Worm (Caenorhabditis elegans) whole organism, L1 larva: ENCODE results near the gene F40F8.3.

Experiments
- C04F5.9 ChIP-seq: sonication (generic microtip); optimal IDR thresholded peaks from 2 replicates; lab custom pipeline; 2016; ENCODE audit warnings: missing genetic modification characterization, missing compliant biosample characterization
- C16A3.4 ChIP-seq: fragments of 150-350 bp; optimal IDR thresholded peaks from 2 replicates; lab custom pipeline; 2014; ENCODE audit warnings: missing biosample characterization, missing genetic modification characterization
- F16B12.6 ChIP-seq: fragments of 150-350 bp; optimal IDR thresholded peaks from 2 replicates; lab custom pipeline; 2014; ENCODE audit warnings: missing biosample characterization, missing genetic modification characterization
- aha-1 ChIP-seq: fragments of 150-350 bp; optimal IDR thresholded peaks from 2 replicates; lab custom pipeline; 2014; ENCODE audit warnings: missing biosample characterization, missing genetic modification characterization
- aly-2 ChIP-seq: fragments of 150-350 bp; optimal IDR thresholded peaks from 2 replicates; lab custom pipeline; 2014; ENCODE audit warnings: missing biosample characterization, missing genetic modification characterization
- blmp-1 ChIP-seq: fragments of 150-350 bp; optimal IDR thresholded peaks from 2 replicates; lab custom pipeline; 2014; ENCODE audit warnings: missing biosample characterization, missing genetic modification characterization
- ceh-8 ChIP-seq: fragments of 200-800 bp; sonication (Bioruptor generic); optimal IDR thresholded peaks from 2 replicates; lab custom pipeline; 2018; ENCODE audit warnings: mild to moderate bottlenecking, missing genetic modification characterization, moderate library complexity, missing compliant biosample characterization
- ceh-82 ChIP-seq, 3 experiments: fragments of 150-350 bp in 1 of 3; sonication (generic microtip) in 2 of 3; optimal IDR thresholded peaks; 2 replicates each; lab custom pipeline; 2014 to 2017; ENCODE audit warnings: missing biosample characterization in 3 of 3, missing genetic modification characterization in 3 of 3
- dpl-1 ChIP-seq, 3 experiments: fragments of 150-350 bp in 2 of 3; sonication (generic microtip) in 1 of 3; optimal IDR thresholded peaks; 2 replicates each; lab custom pipeline; 2014 to 2017; ENCODE audit warnings: missing biosample characterization in 3 of 3, missing genetic modification characterization in 3 of 3, missing genetic modification reagents in 3 of 3
- efl-1 ChIP-seq, 4 experiments: fragments of 150-350 bp; optimal IDR thresholded peaks in 3 of 4; peaks in 1 of 4; 1 replicate in 1 of 4; 2 replicates in 3 of 4; lab custom pipeline; 2014; ENCODE audit warnings: missing biosample characterization in 2 of 4, missing genetic modification characterization in 2 of 4, missing genetic modification reagents in 2 of 4
- efl-3 ChIP-seq: fragments of 200-800 bp; sonication (Bioruptor generic); optimal IDR thresholded peaks from 2 replicates; lab custom pipeline; 2018; ENCODE audit warnings: mild to moderate bottlenecking, missing genetic modification characterization, missing compliant biosample characterization
- egl-13 ChIP-seq: sonication (generic microtip); optimal IDR thresholded peaks from 2 replicates; lab custom pipeline; 2016; ENCODE audit warnings: missing genotype, missing genetic modification reagents, missing genetic modification characterization, missing compliant biosample characterization
- egl-27 ChIP-seq, 2 experiments: fragments of 150-350 bp in 1 of 2; sonication (generic microtip); optimal IDR thresholded peaks; 3 replicates each; lab custom pipeline; 2017 to 2018; ENCODE audit warnings: missing biosample characterization in 2 of 2, missing genetic modification characterization in 2 of 2, missing genetic modification reagents in 2 of 2
- elt-3 ChIP-seq, 6 experiments: fragments of 150-350 bp in 1 of 6; sonication (generic microtip); optimal IDR thresholded peaks; 2 replicates each; lab custom pipeline; 2017 to 2018; ENCODE audit warnings: missing biosample characterization in 6 of 6, missing genetic modification characterization in 6 of 6, inconsistent platforms in 1 of 6
- fkh-4 ChIP-seq: sonication (generic microtip); optimal IDR thresholded peaks from 2 replicates; lab custom pipeline; 2016; ENCODE audit warnings: missing compliant biosample characterization, missing genetic modification characterization, borderline replicate concordance
- fos-1 ChIP-seq: fragments of 150-350 bp; optimal IDR thresholded peaks from 2 replicates; lab custom pipeline; 2014; ENCODE audit warnings: missing biosample characterization, missing genetic modification characterization
- grh-1 ChIP-seq: fragments of 200-800 bp; sonication (Bioruptor generic); IDR thresholded peaks from 2 replicates; pipeline ENCODE4 v1.3.6; 2022; ENCODE audit warnings: missing genetic modification reagents, missing genetic modification characterization, missing compliant biosample characterization
- hlh-17 ChIP-seq: fragments of 200-800 bp; sonication (Bioruptor generic); optimal IDR thresholded peaks from 2 replicates; lab custom pipeline; 2018; ENCODE audit warnings: missing genetic modification characterization, mild to moderate bottlenecking, missing compliant biosample characterization, moderate library complexity, borderline replicate concordance
- lin-13 ChIP-seq: fragments of 150-350 bp; optimal IDR thresholded peaks from 2 replicates; lab custom pipeline; 2014; ENCODE audit warnings: missing biosample characterization, missing genetic modification reagents, missing genetic modification characterization
- lin-14 ChIP-seq: fragments of 200-800 bp; sonication (Bioruptor generic); optimal IDR thresholded peaks from 2 replicates; lab custom pipeline; 2018; ENCODE audit warnings: mild to moderate bottlenecking, missing genetic modification characterization, moderate library complexity, missing compliant biosample characterization
- lin-39 ChIP-seq: fragments of 150-350 bp; optimal IDR thresholded peaks from 2 replicates; lab custom pipeline; 2014; ENCODE audit warnings: missing biosample characterization, missing genetic modification reagents, missing genetic modification characterization
- lsy-2 ChIP-seq, 2 experiments: fragments of 150-350 bp; optimal IDR thresholded peaks; 2 replicates each; lab custom pipeline; 2014; ENCODE audit warnings: missing biosample characterization in 2 of 2, missing genetic modification characterization in 2 of 2
- mdl-1 ChIP-seq, 2 experiments: fragments of 150-350 bp; optimal IDR thresholded peaks; 2 replicates each; lab custom pipeline; 2014 to 2017; ENCODE audit warnings: missing biosample characterization in 2 of 2, missing genetic modification characterization in 2 of 2, inconsistent platforms in 1 of 2
- mef-2 ChIP-seq: fragments of 150-350 bp; optimal IDR thresholded peaks from 2 replicates; lab custom pipeline; 2014; ENCODE audit warnings: missing biosample characterization, missing genetic modification characterization
- nhr-11 ChIP-seq: fragments of 150-350 bp; optimal IDR thresholded peaks from 2 replicates; lab custom pipeline; 2014; ENCODE audit warnings: missing biosample characterization, missing genetic modification characterization
- nhr-12 ChIP-seq: sonication (generic microtip); optimal IDR thresholded peaks from 2 replicates; lab custom pipeline; 2017; ENCODE audit warnings: missing biosample characterization, missing genetic modification characterization
- nhr-19 ChIP-seq: fragments of 200-800 bp; sonication (Bioruptor generic); conservative IDR thresholded peaks from 2 replicates; pipeline ENCODE4 v1.3.6; 2022; ENCODE audit warnings: missing genetic modification characterization, missing compliant biosample characterization
- nhr-20 ChIP-seq: sonication (generic microtip); optimal IDR thresholded peaks from 2 replicates; lab custom pipeline; 2016; ENCODE audit warnings: mild to moderate bottlenecking, missing genetic modification characterization, missing compliant biosample characterization
- nhr-237 ChIP-seq: fragments of 150-350 bp; optimal IDR thresholded peaks from 2 replicates; lab custom pipeline; 2014; ENCODE audit warnings: missing biosample characterization, missing genetic modification characterization
- nhr-47 ChIP-seq: sonication (generic microtip); optimal IDR thresholded peaks from 2 replicates; lab custom pipeline; 2016; ENCODE audit warnings: mild to moderate bottlenecking, missing genetic modification characterization, moderate library complexity, missing compliant biosample characterization
- nhr-77 ChIP-seq: fragments of 150-350 bp; optimal IDR thresholded peaks from 2 replicates; lab custom pipeline; 2014; ENCODE audit warnings: missing biosample characterization, missing genetic modification characterization
- nhr-85 ChIP-seq: sonication (generic microtip); peaks from one replicate; lab custom pipeline; 2016; ENCODE audit warnings: missing genetic modification characterization, inconsistent platforms, missing compliant biosample characterization
- nhr-90 ChIP-seq: sonication (generic microtip); optimal IDR thresholded peaks from 2 replicates; lab custom pipeline; 2016; ENCODE audit warnings: mild to moderate bottlenecking, missing genetic modification characterization, missing compliant biosample characterization; ENCODE audit not compliant: poor library complexity
- pag-3 ChIP-seq: sonication (generic microtip); optimal IDR thresholded peaks from 2 replicates; lab custom pipeline; 2017; ENCODE audit warnings: missing genetic modification characterization, mild to moderate bottlenecking, missing compliant biosample characterization, antibody characterized with exemption, borderline replicate concordance; ENCODE audit not compliant: insufficient read depth
- pax-3 ChIP-seq: fragments of 200-800 bp; sonication (Bioruptor generic); optimal IDR thresholded peaks from 2 replicates; lab custom pipeline; 2018; ENCODE audit warnings: mild to moderate bottlenecking, missing genetic modification characterization, moderate library complexity, missing compliant biosample characterization
- rnt-1 ChIP-seq: sonication (generic microtip); optimal IDR thresholded peaks from 2 replicates; lab custom pipeline; 2016; ENCODE audit warnings: mild to moderate bottlenecking, missing genetic modification characterization, moderate library complexity, missing compliant biosample characterization
- snu-23 ChIP-seq: sonication (generic microtip); optimal IDR thresholded peaks from 2 replicates; lab custom pipeline; 2016; ENCODE audit warnings: missing genetic modification characterization, missing compliant biosample characterization
- tbx-2 ChIP-seq: sonication (generic microtip); optimal IDR thresholded peaks from 2 replicates; lab custom pipeline; 2016; ENCODE audit warnings: missing genetic modification characterization, missing compliant biosample characterization
- unc-130 ChIP-seq: fragments of 150-350 bp; optimal IDR thresholded peaks from 2 replicates; lab custom pipeline; 2017; ENCODE audit warnings: missing biosample characterization, missing genetic modification characterization, inconsistent platforms
- unc-62 ChIP-seq: fragments of 150-350 bp; optimal IDR thresholded peaks from 2 replicates; lab custom pipeline; 2014; ENCODE audit warnings: missing biosample characterization, missing genetic modification reagents, missing genetic modification characterization
- unc-86 ChIP-seq: sonication (generic microtip); optimal IDR thresholded peaks from 2 replicates; lab custom pipeline; 2016; ENCODE audit warnings: missing genetic modification characterization, missing compliant biosample characterization
- unc-98 ChIP-seq: fragments of 200-800 bp; sonication (Bioruptor generic); IDR thresholded peaks from 2 replicates; pipeline ENCODE4 v1.3.6; 2022; ENCODE audit warnings: missing genetic modification characterization, missing compliant biosample characterization
- xbp-1 ChIP-seq: sonication (generic microtip); optimal IDR thresholded peaks from 2 replicates; lab custom pipeline; 2016; ENCODE audit warnings: missing genetic modification characterization, missing compliant biosample characterization
- zag-1 ChIP-seq: fragments of 150-350 bp; optimal IDR thresholded peaks from 2 replicates; lab custom pipeline; 2014; ENCODE audit warnings: missing biosample characterization, missing genetic modification characterization

Gene F40F8.3

DNA sequence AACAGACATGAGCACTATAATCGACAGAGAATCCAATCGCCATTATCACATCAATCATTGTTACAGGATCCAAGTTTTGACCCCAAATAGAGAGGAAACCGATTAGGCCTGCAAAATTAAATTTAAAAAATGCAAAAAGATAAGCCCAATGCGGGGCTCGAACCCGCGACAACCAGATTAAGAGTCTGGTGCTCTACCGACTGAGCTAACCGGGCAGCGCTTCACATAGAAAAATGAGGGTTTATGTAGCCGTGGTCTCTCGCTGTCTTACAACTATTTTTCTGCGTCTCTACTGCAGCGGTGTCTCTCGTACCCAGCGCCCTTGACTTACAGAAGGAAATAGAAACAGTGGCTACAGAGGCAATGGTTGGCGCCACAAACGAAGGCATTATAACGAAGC is 28.6 kb downstream of the F40F8.3 start (continued):
- TF ChIP-seq hlh-17 (no peak), nhr-20 (peak; percentile 63), dpl-1 (GFP tag; optimal IDR thresholded peaks at IDR 0.05; lab: Kevin White, UChicago) (peak; percentile 6 to 48 (median 35)), lin-39 (tag; lab: Kevin White, UChicago) (no peak), aly-2 (peak; percentile 47), lsy-2 (tag; optimal IDR thresholded peaks at IDR 0.05; lab: Kevin White, UChicago) (peak; percentile 34 to 62), mef-2 (tag; lab: Kevin White, UChicago) (no peak), lin-14 (GFP tag; lab: Kevin White, UChicago) (peak; percentile 56), blmp-1 (tag; lab: Kevin White, UChicago) (no peak), C04F5.9 (tag; lab: Kevin White, UChicago) (no peak), ceh-82 (tag; optimal IDR thresholded peaks at IDR 0.05; lab: Kevin White, UChicago) (peak; percentile 12 to 36 (median 30)), nhr-90 (tag; lab: Kevin White, UChicago) (peak; percentile 61), nhr-47 (tag; lab: Kevin White, UChicago) (peak; percentile 70), grh-1 (GFP tag; lab: Robert Waterston, UW) (peak; percentile 48; the same call in 1 of the 2 replicates), ceh-8 (no peak), nhr-85 (tag; lab: Kevin White, UChicago) (peak; percentile 77), F16B12.6 (tag; lab: Kevin White, UChicago) (peak; percentile 5), efl-1 (optimal IDR thresholded peaks at IDR 0.05; lab: Kevin White, UChicago) (peak; percentile 42 to 52), efl-1 (GFP tag; optimal IDR thresholded peaks at IDR 0.05 in 1 of 2; lab: Kevin White, UChicago) (peak; percentile 40 to 95), nhr-12 (tag; lab: Kevin White, UChicago) (no peak), pax-3 (tag; lab: Kevin White, UChicago) (no peak), nhr-11 (tag; lab: Kevin White, UChicago) (no peak), fos-1 (tag; lab: Kevin White, UChicago) (peak; percentile 21), pag-3 (no peak), unc-62 (GFP tag; lab: Kevin White, UChicago) (no peak), nhr-19 (peak; percentile 70), nhr-77 (tag; lab: Kevin White, UChicago) (peak; percentile 21), nhr-237 (no peak), snu-23 (peak; percentile 74), lin-13 (GFP tag; lab: Kevin White, UChicago) (no peak), tbx-2 (tag; lab: Kevin White, UChicago) (peak; percentile 57), unc-86 (tag; lab: Kevin White, UChicago) (peak; percentile 14), xbp-1 (tag; lab: Kevin White, UChicago) (peak; percentile 42)

DNA sequence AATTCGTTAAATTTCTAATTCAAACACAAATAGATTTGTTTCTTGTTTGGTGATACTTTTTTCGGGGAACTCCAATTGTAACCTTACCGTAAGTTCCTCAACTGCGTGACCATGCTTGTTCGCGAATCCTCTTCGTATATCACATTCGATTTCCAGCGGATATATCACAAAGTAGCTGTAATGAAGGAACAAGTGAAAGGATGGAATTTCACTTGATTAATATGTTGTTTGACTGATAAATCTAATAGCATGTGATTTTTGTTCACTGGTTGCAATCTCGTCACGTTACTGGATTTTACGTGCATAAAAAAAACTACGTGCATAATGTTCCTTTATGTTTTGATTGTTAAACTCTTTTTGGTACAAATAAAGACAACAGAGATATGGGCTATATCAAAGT is 32.6 kb downstream of the F40F8.3 start:
- TF ChIP-seq elt-3 (tag; optimal IDR thresholded peaks at IDR 0.05; lab: Kevin White, UChicago) (peak in 1 of 6 experiments; percentile 11), egl-27 (tag; optimal IDR thresholded peaks at IDR 0.05; lab: Kevin White, UChicago) (no peak), blmp-1 (tag; lab: Kevin White, UChicago) (peak; percentile 55), egl-13 (no peak)

DNA sequence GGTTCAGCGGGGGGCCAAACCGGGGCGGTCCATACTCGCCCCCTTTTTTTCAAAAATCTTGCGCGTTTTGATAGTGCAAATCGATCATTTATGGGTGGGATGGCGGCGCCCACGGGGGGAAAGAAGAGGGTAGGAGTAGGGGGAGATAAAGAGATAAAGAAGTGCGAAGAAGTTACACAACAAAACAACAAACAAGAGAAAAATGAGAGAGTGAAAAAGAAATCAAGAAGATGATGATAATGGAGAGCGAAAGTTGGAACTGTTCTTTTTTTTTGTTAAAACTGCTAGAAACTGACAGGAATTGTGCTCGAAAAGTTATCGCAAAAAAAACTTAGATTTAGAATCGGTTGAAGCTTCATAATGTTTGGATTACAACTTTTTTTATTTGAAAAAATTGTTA is 33.3 kb downstream of the F40F8.3 start, which contains the start of gene ptr-13:
TSS of gene ptr-13 (minus strand) at position 92 of the 400 bp plus-strand sequence.
- no peak for TF ChIP-seq aha-1 (tag; lab: Kevin White, UChicago)
- TF ChIP-seq unc-98: no peak
- no peak for TF ChIP-seq rnt-1
- TF ChIP-seq fkh-4 (tag; lab: Kevin White, UChicago): no peak
- no peak for TF ChIP-seq nhr-19
- TF ChIP-seq lin-14 (GFP tag; lab: Kevin White, UChicago): no peak
- no peak for TF ChIP-seq C16A3.4 (tag; lab: Kevin White, UChicago)
- TF ChIP-seq zag-1 (tag; lab: Kevin White, UChicago): no peak
- TF ChIP-seq unc-130: no peak
- no peak for TF ChIP-seq fos-1 (tag; lab: Kevin White, UChicago)
- no peak for TF ChIP-seq mdl-1 (tag; optimal IDR thresholded peaks at IDR 0.05; lab: Kevin White, UChicago)
- peak; percentile 79 for TF ChIP-seq blmp-1 (tag; lab: Kevin White, UChicago)
- peak in 2 of 6 experiments; percentile 2 to 54 for TF ChIP-seq elt-3 (tag; optimal IDR thresholded peaks at IDR 0.05; lab: Kevin White, UChicago)
- TF ChIP-seq efl-3 (GFP tag; lab: Kevin White, UChicago): no peak
- TF ChIP-seq xbp-1 (tag; lab: Kevin White, UChicago): no peak
